Fruit fly (Drosophila melanogaster): ENCODE measurements around the gene BTBD9.

BTBD9 gene

DNA sequence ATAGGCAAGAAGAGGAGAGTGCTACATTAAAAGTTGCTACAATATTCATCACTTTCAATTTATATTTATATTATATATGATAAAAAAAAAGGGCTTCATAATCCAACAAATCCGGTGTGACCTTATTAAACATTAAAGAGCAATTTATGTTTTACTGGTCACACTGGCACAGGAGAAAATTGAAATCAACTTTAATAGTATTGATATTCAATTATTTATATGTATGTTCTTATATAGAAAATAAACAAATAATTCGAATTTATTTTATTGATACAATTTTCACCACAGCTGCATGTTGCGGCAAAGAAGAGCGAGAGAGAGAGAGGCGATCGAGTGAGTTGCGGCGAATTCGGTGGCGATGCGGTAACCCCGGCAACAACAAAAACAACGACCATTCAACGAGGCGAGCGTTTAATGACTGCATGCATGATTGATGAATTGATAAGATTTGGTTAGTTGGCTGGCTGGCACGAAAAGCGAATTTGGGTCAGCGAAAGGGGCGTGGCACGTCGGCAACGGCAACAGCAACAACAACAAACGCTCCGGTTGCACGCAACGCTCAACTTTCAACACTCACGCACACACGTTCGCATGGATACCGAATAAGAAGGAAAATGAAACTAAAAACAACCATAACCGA lies 39.0 kb upstream of the BTBD9 start:
- no peak for TF ChIP-seq CG10348 (GFP tag; IDR thresholded peaks at IDR 0.05)
- TF ChIP-seq Pif1A (GFP tag; optimal IDR thresholded peaks at IDR 0.05) = no peak
- no peak for TF ChIP-seq CG34367 (tag; optimal IDR thresholded peaks at IDR 0.05)
- no peak for TF ChIP-seq CG17806 (tag; optimal IDR thresholded peaks at IDR 0.05)
- no peak for TF ChIP-seq CG4496 (GFP tag; IDR thresholded peaks at IDR 0.05)
- no peak for TF ChIP-seq CG9948 (tag; optimal IDR thresholded peaks at IDR 0.05)
- no peak for TF ChIP-seq CG15710 (tag; optimal IDR thresholded peaks at IDR 0.05)
- TF ChIP-seq CG32121 (GFP tag; IDR thresholded peaks at IDR 0.05) = no peak
- TF ChIP-seq CG14655 (GFP tag; optimal IDR thresholded peaks at IDR 0.05) = no peak
- no peak for TF ChIP-seq rn (GFP tag; IDR thresholded peaks at IDR 0.05)
- TF ChIP-seq CG13204 (GFP tag; optimal IDR thresholded peaks at IDR 0.05) = no peak
- TF ChIP-seq D1 (tag; optimal IDR thresholded peaks at IDR 0.05) = no peak
- TF ChIP-seq fd96Ca (GFP tag; IDR thresholded peaks at IDR 0.05) = no peak
- TF ChIP-seq Pif1B (GFP tag; optimal IDR thresholded peaks at IDR 0.05) = no peak
- TF ChIP-seq CG8301 (tag; optimal IDR thresholded peaks at IDR 0.05) = no peak
- no peak for TF ChIP-seq Snoo (tag; optimal IDR thresholded peaks at IDR 0.05)
- no peak for TF ChIP-seq EcR (GFP tag; optimal IDR thresholded peaks at IDR 0.05)
- TF ChIP-seq gl (tag; optimal IDR thresholded peaks at IDR 0.05) = no peak
- no peak for TF ChIP-seq CG12605 (GFP tag; IDR thresholded peaks at IDR 0.05)

DNA sequence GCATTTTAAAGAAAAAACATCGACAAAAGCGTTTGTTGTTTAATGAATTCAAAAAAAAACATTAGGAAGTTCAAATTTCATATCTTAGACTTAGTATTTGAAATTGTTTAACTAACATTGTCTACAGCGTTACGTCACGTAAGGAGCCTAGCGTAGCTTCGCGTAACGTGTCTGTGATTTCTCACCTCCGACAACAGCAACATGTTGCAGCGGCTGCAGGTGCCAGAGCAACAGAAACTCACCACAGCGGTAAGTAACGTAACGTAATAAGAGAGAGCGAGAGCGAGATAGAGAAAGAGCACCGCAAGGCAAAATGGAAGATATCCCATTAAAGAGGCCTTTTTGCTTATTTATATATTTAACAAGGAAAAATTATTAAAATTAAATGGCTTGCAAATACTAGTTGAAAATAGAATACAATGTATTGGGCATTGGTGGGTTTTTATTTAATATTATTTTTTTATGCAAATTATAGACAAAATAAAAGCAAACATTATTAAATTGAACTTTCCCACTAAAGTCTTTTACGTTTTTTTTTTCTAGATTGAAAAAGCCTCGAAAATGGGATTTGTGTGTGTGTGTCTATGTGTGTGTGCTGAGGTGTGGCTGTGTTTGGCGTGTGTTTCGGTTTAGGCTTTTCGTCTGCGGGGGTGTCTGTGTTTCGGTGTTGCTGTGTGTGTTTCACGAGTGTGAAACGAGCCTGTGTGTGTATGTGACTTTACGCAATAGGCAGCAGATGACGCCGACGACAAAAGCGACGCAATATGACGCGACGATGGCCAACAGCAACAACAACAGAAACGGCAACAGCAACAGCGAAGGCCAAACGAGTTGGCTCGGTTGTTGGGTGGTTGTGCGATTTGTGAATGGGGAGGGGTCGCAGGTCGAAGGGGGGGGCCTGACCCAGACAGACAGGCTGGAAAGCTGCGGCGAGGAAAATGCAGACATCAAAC lies 38.1 kb upstream of the BTBD9 start:
- no peak for TF ChIP-seq EcR (GFP tag; optimal IDR thresholded peaks at IDR 0.05)
- no peak for TF ChIP-seq CG10348 (GFP tag; IDR thresholded peaks at IDR 0.05)
- TF ChIP-seq Snoo (tag; optimal IDR thresholded peaks at IDR 0.05) = no peak
- TF ChIP-seq CG34367 (tag; optimal IDR thresholded peaks at IDR 0.05) = no peak
- TF ChIP-seq CG32121 (GFP tag; IDR thresholded peaks at IDR 0.05) = 0 out of 2 replicates have a peak, but pooled peaks have one; percentile 15
- TF ChIP-seq CG15710 (tag; optimal IDR thresholded peaks at IDR 0.05) = no peak
- no peak for TF ChIP-seq rn (GFP tag; IDR thresholded peaks at IDR 0.05)
- no peak for TF ChIP-seq CG13204 (GFP tag; optimal IDR thresholded peaks at IDR 0.05)

DNA sequence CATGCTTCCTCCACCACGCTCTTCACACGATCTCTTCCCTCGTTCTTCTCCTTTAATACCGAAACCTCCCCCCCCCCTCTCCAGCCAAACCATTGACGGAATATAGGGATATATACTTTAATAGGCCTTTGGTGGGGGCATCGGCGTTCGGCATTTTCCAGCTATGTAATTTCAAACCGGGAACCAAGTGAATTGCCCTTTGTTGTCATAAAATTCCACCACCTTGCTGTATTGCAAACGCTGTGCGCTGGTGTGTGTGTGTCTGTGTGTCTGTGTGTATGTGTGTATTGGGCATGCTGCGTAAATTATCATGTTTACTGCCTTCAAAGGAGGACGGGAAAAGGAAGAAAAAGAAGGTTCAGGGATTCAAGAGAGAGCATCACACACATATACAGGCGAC lies 37.0 kb upstream of the BTBD9 start:
- no peak for TF ChIP-seq CG12605 (GFP tag; IDR thresholded peaks at IDR 0.05)

DNA sequence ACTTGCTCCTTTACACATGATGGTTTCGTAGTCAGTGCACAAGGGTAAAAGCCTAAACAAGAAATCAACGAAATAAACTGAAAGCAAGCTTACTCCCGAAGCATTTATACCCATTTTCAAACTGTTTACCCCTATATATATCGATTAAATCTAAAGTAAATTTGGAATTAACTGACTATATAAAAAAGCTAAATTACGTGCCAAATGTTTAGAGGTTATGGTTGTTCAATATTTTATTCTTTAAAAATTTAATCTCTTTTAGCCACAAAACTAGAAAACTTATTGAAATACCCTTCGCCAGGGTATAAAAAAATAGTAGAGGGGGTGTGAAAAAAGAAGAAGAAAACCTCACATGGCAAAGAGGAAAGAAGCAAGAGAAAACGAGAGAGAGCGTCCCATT lies 36.5 kb upstream of the BTBD9 start:
- peak; percentile 42 for TF ChIP-seq CG14655 (GFP tag; optimal IDR thresholded peaks at IDR 0.05)
- TF ChIP-seq fd96Ca (GFP tag; IDR thresholded peaks at IDR 0.05) = no peak
- peak; percentile 27 for TF ChIP-seq Pif1A (GFP tag; optimal IDR thresholded peaks at IDR 0.05)
- peak; percentile 52 for TF ChIP-seq CG9948 (tag; optimal IDR thresholded peaks at IDR 0.05)
- TF ChIP-seq CG8159 (tag; optimal IDR thresholded peaks at IDR 0.05) = peak; percentile 66
- peak; percentile 27 for TF ChIP-seq CG8301 (tag; optimal IDR thresholded peaks at IDR 0.05)
- TF ChIP-seq Snoo (tag; optimal IDR thresholded peaks at IDR 0.05) = peak; percentile 20
- peak; percentile 46 for TF ChIP-seq CG17806 (tag; optimal IDR thresholded peaks at IDR 0.05)
- peak; percentile 50 for TF ChIP-seq CG15710 (tag; optimal IDR thresholded peaks at IDR 0.05)
- peak; percentile 18 for TF ChIP-seq CG34367 (tag; optimal IDR thresholded peaks at IDR 0.05)
- TF ChIP-seq Ets98B (GFP tag; IDR thresholded peaks at IDR 0.05) = no peak
- TF ChIP-seq CG13204 (GFP tag; optimal IDR thresholded peaks at IDR 0.05) = no peak

DNA sequence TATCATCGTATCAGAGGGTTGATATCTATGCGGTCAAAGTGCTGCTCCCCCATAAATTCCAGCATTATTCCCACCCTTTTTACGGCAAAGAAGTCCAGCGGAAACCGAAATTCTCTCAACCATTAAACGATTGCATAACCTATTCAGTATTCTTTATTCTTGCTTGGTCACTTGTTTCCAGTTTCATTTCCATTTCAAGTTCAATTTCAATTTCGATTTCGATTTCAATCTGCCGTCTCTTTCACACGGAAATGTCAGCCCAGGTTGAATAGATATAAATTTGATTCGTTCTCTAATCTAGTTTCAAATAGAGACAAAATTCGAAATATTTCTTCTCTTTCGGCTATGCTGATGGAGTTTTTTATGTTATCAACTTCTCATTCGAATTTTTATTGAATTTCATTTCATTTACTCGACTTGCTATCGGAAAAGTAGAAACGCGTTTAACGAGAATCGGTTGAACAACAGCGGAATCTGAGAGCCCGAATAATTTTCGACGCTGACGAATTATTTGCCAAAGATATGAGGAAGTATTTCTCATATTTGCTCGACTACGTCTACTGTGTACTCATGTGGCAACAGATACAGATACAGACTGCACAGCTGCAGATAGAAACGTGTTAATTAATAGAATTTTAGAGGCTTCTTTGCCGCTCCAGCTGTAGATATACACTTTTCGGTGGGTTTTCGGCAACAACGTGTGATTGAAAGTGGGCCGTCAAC lies 35.4 kb upstream of the BTBD9 start:
- no peak for TF ChIP-seq Ets98B (GFP tag; IDR thresholded peaks at IDR 0.05)
- TF ChIP-seq CG32121 (GFP tag; IDR thresholded peaks at IDR 0.05) = no peak
- no peak for TF ChIP-seq CG14655 (GFP tag; optimal IDR thresholded peaks at IDR 0.05)
- TF ChIP-seq CG9948 (tag; optimal IDR thresholded peaks at IDR 0.05) = no peak
- TF ChIP-seq Pif1A (GFP tag; optimal IDR thresholded peaks at IDR 0.05) = no peak
- no peak for TF ChIP-seq CG12605 (GFP tag; IDR thresholded peaks at IDR 0.05)
